Worm (Caenorhabditis elegans) whole organism, L1 larva: Measurements from ENCODE around the gene Y57G11B.5.

ENCODE experiments used
- C16A3.4 ChIP-seq: fragments of 150-350 bp; optimal IDR thresholded peaks from 2 replicates; lab custom pipeline; 2014; ENCODE audit warnings: missing biosample characterization, missing genetic modification characterization
- C34B4.2 ChIP-seq: sonication (generic microtip); optimal IDR thresholded peaks from 2 replicates; lab custom pipeline; 2017; ENCODE audit warnings: mild to moderate bottlenecking, missing genetic modification characterization, missing compliant biosample characterization
- aha-1 ChIP-seq: fragments of 150-350 bp; optimal IDR thresholded peaks from 2 replicates; lab custom pipeline; 2014; ENCODE audit warnings: missing biosample characterization, missing genetic modification characterization
- ceh-82 ChIP-seq, 3 experiments: fragments of 150-350 bp in 1 of 3; sonication (generic microtip) in 2 of 3; optimal IDR thresholded peaks; 2 replicates each; lab custom pipeline; 2014 to 2017; ENCODE audit warnings: missing biosample characterization in 3 of 3, missing genetic modification characterization in 3 of 3
- ceh-90 ChIP-seq: sonication (generic microtip); optimal IDR thresholded peaks from 2 replicates; lab custom pipeline; 2016; ENCODE audit warnings: missing genetic modification characterization, missing compliant biosample characterization
- ces-1 ChIP-seq: fragments of 150-350 bp; optimal IDR thresholded peaks from 2 replicates; lab custom pipeline; 2014; ENCODE audit warnings: missing biosample characterization, missing genetic modification reagents, missing genetic modification characterization
- efl-1 ChIP-seq, 4 experiments: fragments of 150-350 bp; optimal IDR thresholded peaks in 3 of 4; peaks in 1 of 4; 1 replicate in 1 of 4; 2 replicates in 3 of 4; lab custom pipeline; 2014; ENCODE audit warnings: missing biosample characterization in 2 of 4, missing genetic modification characterization in 2 of 4, missing genetic modification reagents in 2 of 4
- efl-3 ChIP-seq: fragments of 200-800 bp; sonication (Bioruptor generic); optimal IDR thresholded peaks from 2 replicates; lab custom pipeline; 2018; ENCODE audit warnings: mild to moderate bottlenecking, missing genetic modification characterization, missing compliant biosample characterization
- egl-13 ChIP-seq: sonication (generic microtip); optimal IDR thresholded peaks from 2 replicates; lab custom pipeline; 2016; ENCODE audit warnings: missing genotype, missing genetic modification reagents, missing genetic modification characterization, missing compliant biosample characterization
- elt-2 ChIP-seq: sonication (generic microtip); optimal IDR thresholded peaks from 2 replicates; lab custom pipeline; 2016; ENCODE audit warnings: missing genetic modification characterization, mild to moderate bottlenecking, inconsistent platforms, missing compliant biosample characterization, missing genetic modification reagents
- ets-5 ChIP-seq: fragments of 200-800 bp; sonication (Bioruptor generic); IDR thresholded peaks from 2 replicates; pipeline ENCODE4 v1.3.6; 2022; ENCODE audit warnings: missing genetic modification characterization, missing compliant biosample characterization
- fkh-10 ChIP-seq: sonication (generic microtip); optimal IDR thresholded peaks from 2 replicates; lab custom pipeline; 2017; ENCODE audit warnings: missing biosample characterization, missing genetic modification reagents, missing genetic modification characterization
- fkh-8 ChIP-seq: sonication (generic microtip); optimal IDR thresholded peaks from 2 replicates; lab custom pipeline; 2016; ENCODE audit warnings: mild to moderate bottlenecking, missing genetic modification characterization, missing compliant biosample characterization
- hlh-4 ChIP-seq: sonication (generic microtip); optimal IDR thresholded peaks from 2 replicates; lab custom pipeline; 2016; ENCODE audit warnings: mild to moderate bottlenecking, missing genetic modification characterization, missing compliant biosample characterization
- irx-1 ChIP-seq: sonication (generic microtip); optimal IDR thresholded peaks from 2 replicates; lab custom pipeline; 2016; ENCODE audit warnings: missing genetic modification characterization, missing compliant biosample characterization
- jun-1 ChIP-seq: fragments of 150-350 bp; optimal IDR thresholded peaks from 2 replicates; lab custom pipeline; 2014; ENCODE audit warnings: missing biosample characterization, missing genetic modification reagents, missing genetic modification characterization
- lin-15B ChIP-seq: fragments of 150-350 bp; sonication (generic microtip); optimal IDR thresholded peaks from 3 replicates; lab custom pipeline; 2014; ENCODE audit warnings: missing biosample characterization, missing genetic modification characterization
- lin-39 ChIP-seq: fragments of 150-350 bp; optimal IDR thresholded peaks from 2 replicates; lab custom pipeline; 2014; ENCODE audit warnings: missing biosample characterization, missing genetic modification reagents, missing genetic modification characterization
- lsy-2 ChIP-seq, 2 experiments: fragments of 150-350 bp; optimal IDR thresholded peaks; 2 replicates each; lab custom pipeline; 2014; ENCODE audit warnings: missing biosample characterization in 2 of 2, missing genetic modification characterization in 2 of 2
- mab-9 ChIP-seq: fragments of 200-800 bp; sonication (Bioruptor generic); IDR thresholded peaks from 2 replicates; pipeline ENCODE4 v1.3.6; 2022; ENCODE audit warnings: missing genetic modification reagents, missing genetic modification characterization, missing compliant biosample characterization
- mdl-1 ChIP-seq, 2 experiments: fragments of 150-350 bp; optimal IDR thresholded peaks; 2 replicates each; lab custom pipeline; 2014 to 2017; ENCODE audit warnings: missing biosample characterization in 2 of 2, missing genetic modification characterization in 2 of 2, inconsistent platforms in 1 of 2
- mef-2 ChIP-seq: fragments of 150-350 bp; optimal IDR thresholded peaks from 2 replicates; lab custom pipeline; 2014; ENCODE audit warnings: missing biosample characterization, missing genetic modification characterization
- mep-1 ChIP-seq: fragments of 150-350 bp; optimal IDR thresholded peaks from 2 replicates; lab custom pipeline; 2014; ENCODE audit warnings: missing biosample characterization, missing genetic modification characterization
- nhr-12 ChIP-seq: sonication (generic microtip); optimal IDR thresholded peaks from 2 replicates; lab custom pipeline; 2017; ENCODE audit warnings: missing biosample characterization, missing genetic modification characterization
- nhr-19 ChIP-seq: fragments of 200-800 bp; sonication (Bioruptor generic); conservative IDR thresholded peaks from 2 replicates; pipeline ENCODE4 v1.3.6; 2022; ENCODE audit warnings: missing genetic modification characterization, missing compliant biosample characterization
- nhr-20 ChIP-seq: sonication (generic microtip); optimal IDR thresholded peaks from 2 replicates; lab custom pipeline; 2016; ENCODE audit warnings: mild to moderate bottlenecking, missing genetic modification characterization, missing compliant biosample characterization
- nhr-237 ChIP-seq: fragments of 150-350 bp; optimal IDR thresholded peaks from 2 replicates; lab custom pipeline; 2014; ENCODE audit warnings: missing biosample characterization, missing genetic modification characterization
- nhr-71 ChIP-seq: sonication (generic microtip); optimal IDR thresholded peaks from 2 replicates; lab custom pipeline; 2016; ENCODE audit warnings: mild to moderate bottlenecking, missing genetic modification characterization, moderate library complexity, missing compliant biosample characterization
- nhr-76 ChIP-seq: sonication (generic microtip); optimal IDR thresholded peaks from 2 replicates; lab custom pipeline; 2017; ENCODE audit warnings: missing biosample characterization, missing genetic modification characterization
- nhr-84 ChIP-seq: sonication (generic microtip); optimal IDR thresholded peaks from 2 replicates; lab custom pipeline; 2017; ENCODE audit warnings: missing biosample characterization, missing genetic modification characterization
- nhr-85 ChIP-seq: sonication (generic microtip); peaks from one replicate; lab custom pipeline; 2016; ENCODE audit warnings: missing genetic modification characterization, inconsistent platforms, missing compliant biosample characterization
- pag-3 ChIP-seq: sonication (generic microtip); optimal IDR thresholded peaks from 2 replicates; lab custom pipeline; 2017; ENCODE audit warnings: missing genetic modification characterization, mild to moderate bottlenecking, missing compliant biosample characterization, antibody characterized with exemption, borderline replicate concordance; ENCODE audit not compliant: insufficient read depth
- rnt-1 ChIP-seq: sonication (generic microtip); optimal IDR thresholded peaks from 2 replicates; lab custom pipeline; 2016; ENCODE audit warnings: mild to moderate bottlenecking, missing genetic modification characterization, moderate library complexity, missing compliant biosample characterization
- snpc-4 ChIP-seq: fragments of 150-350 bp; optimal IDR thresholded peaks from 2 replicates; lab custom pipeline; 2014; ENCODE audit warnings: missing biosample characterization, missing genetic modification characterization
- sptf-1 ChIP-seq: fragments of 150-350 bp; optimal IDR thresholded peaks from 2 replicates; lab custom pipeline; 2014; ENCODE audit warnings: missing biosample characterization, missing genetic modification characterization
- swsn-7 ChIP-seq: sonication (generic microtip); optimal IDR thresholded peaks from 2 replicates; lab custom pipeline; 2016; ENCODE audit warnings: missing genetic modification characterization, missing compliant biosample characterization
- tlp-1 ChIP-seq: fragments of 150-350 bp; optimal IDR thresholded peaks from 2 replicates; lab custom pipeline; 2014; ENCODE audit warnings: missing biosample characterization, missing genetic modification characterization
- unc-130 ChIP-seq: fragments of 150-350 bp; optimal IDR thresholded peaks from 2 replicates; lab custom pipeline; 2017; ENCODE audit warnings: missing biosample characterization, missing genetic modification characterization, inconsistent platforms
- ztf-11 ChIP-seq, 2 experiments: sonication (generic microtip); optimal IDR thresholded peaks; 2 replicates each; lab custom pipeline; 2016 to 2017; ENCODE audit warnings: missing genetic modification characterization in 2 of 2, missing biosample characterization in 1 of 2, missing compliant biosample characterization in 1 of 2

Gene Y57G11B.5

DNA sequence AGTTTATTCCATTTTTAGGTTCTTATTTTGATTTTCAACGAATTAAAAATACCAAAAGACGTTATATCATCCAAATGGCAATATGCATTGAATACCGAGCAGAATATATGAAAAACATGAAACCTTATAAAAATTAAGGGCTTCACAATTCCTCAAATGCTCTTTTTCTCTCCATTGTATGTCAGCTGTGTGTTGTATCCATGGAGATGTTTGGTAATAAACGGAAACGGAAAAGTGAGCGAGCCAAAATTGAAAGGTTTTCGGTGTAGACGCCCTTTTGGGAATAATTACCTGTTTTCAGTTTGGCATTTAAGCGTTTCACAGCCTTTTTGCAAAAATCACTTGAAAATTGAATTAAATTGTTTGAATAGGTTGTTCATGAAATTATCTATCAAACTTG, 17.0 kb upstream of the Y57G11B.5 start:
- TF ChIP-seq fkh-8 (tag; lab: Kevin White, UChicago) (peak; percentile 69), nhr-237 (tag; lab: Kevin White, UChicago) (no peak), aha-1 (no peak), ceh-82 (tag; optimal IDR thresholded peaks at IDR 0.05; lab: Kevin White, UChicago) (no peak), jun-1 (no peak)
- TF ChIP-seq, all 84 proteins: peak for 1

DNA sequence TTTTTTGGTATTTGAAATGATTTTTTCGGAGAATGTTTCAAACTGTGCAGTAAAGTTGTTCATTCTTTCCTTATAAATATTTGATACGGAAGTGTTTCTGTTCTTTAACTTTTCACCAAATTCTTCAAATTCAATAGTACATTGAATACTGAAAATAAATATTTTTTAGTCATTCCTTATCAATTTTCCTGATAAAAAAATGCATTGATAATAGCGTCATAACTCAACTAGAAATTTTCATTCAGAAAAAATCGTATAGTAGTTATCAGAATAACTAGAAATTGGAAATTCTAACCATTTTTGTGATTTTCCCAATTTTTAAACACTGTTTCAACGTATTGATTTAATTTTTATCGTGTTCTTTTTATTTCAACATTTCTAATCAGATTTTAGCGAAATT, 15.4 kb upstream of the Y57G11B.5 start:
- TF ChIP-seq swsn-7 (tag; lab: Kevin White, UChicago): no peak
- TF ChIP-seq tlp-1 (tag; lab: Kevin White, UChicago): no peak
- TF ChIP-seq efl-1 (optimal IDR thresholded peaks at IDR 0.05; lab: Kevin White, UChicago): no peak
- peak in 1 of 2 experiments; percentile 31 for TF ChIP-seq efl-1 (GFP tag; optimal IDR thresholded peaks at IDR 0.05 in 1 of 2; lab: Kevin White, UChicago)
- no peak for TF ChIP-seq lsy-2 (tag; optimal IDR thresholded peaks at IDR 0.05; lab: Kevin White, UChicago)
- TF ChIP-seq nhr-12 (tag; lab: Kevin White, UChicago): no peak
- no peak for TF ChIP-seq lin-15B (tag; lab: Kevin White, UChicago)
- TF ChIP-seq elt-2 (tag; lab: Kevin White, UChicago): peak; percentile 15
- no peak for TF ChIP-seq ces-1 (GFP tag; lab: Kevin White, UChicago)
- no peak for TF ChIP-seq nhr-20
- TF ChIP-seq nhr-76 (tag; lab: Kevin White, UChicago): no peak
- TF ChIP-seq ets-5 (GFP tag; lab: Robert Waterston, UW): no peak
- TF ChIP-seq C16A3.4 (tag; lab: Kevin White, UChicago): no peak
- no peak for TF ChIP-seq pag-3

DNA sequence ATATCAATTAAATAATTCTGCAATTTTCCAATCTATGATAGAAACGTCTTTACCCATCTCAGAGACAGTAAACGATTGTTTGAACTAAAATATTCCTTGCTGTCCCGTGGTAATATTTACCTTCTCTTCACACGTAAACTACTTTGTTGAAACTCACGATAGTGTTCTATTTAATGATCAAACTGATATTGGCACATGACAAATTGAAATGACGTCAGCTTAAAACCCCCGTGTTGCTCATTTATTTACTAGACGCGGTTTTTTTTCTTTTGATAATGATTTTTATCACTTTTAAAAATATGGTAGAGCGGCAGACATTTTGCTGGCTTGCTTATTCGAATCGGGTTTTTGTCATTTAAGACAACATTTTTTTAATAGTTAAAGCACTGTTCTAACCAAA, 12.9 kb upstream of the Y57G11B.5 start:
- peak; percentile 16 for TF ChIP-seq nhr-85 (tag; lab: Kevin White, UChicago)
- no peak for TF ChIP-seq fkh-10
- TF ChIP-seq nhr-84 (tag; lab: Kevin White, UChicago): no peak
- peak; percentile 81 for TF ChIP-seq elt-2 (tag; lab: Kevin White, UChicago)
- no peak for TF ChIP-seq ets-5 (GFP tag; lab: Robert Waterston, UW)
- no peak for TF ChIP-seq aha-1

ce11 chrIV:14562649-14563268, 11.9 kb upstream of the Y57G11B.5 start:
- TF ChIP-seq elt-2 (tag; lab: Kevin White, UChicago) (peak; percentile 32), mep-1 (tag; lab: Kevin White, UChicago) (no peak), C34B4.2 (no peak), egl-13 (tag; lab: Kevin White, UChicago) (no peak), nhr-85 (tag; lab: Kevin White, UChicago) (peak; percentile 20), C16A3.4 (tag; lab: Kevin White, UChicago) (no peak), snpc-4 (tag; lab: Kevin White, UChicago) (peak; percentile 43), sptf-1 (tag; lab: Kevin White, UChicago) (no peak), mab-9 (GFP tag; lab: Robert Waterston, UW) (no peak)

DNA sequence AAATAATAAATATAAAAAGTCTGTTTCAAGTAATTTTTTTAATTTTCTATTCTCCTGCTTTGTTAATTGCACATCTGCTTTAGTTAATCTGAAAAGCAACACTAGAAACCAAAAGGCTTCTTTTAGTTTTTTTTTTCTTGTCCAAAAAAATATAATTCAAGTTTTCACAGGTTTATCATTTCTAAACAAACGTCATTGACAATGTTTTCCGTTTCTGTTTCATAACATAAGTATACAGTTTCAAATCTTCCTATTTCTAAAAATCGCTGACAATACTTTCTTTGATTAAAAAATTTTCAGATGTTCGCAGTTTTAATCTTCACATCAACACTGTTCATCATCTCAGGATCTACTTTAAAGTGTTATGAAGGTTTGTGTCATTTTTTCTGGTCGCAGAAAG, 9.6 kb upstream of the Y57G11B.5 start, which contains the start of gene Y57G11B.2:
Gene Y57G11B.2, plus strand, starts transcription at position 301 of the 400 bp plus-strand sequence.
- no peak for TF ChIP-seq pag-3
- TF ChIP-seq nhr-85 (tag; lab: Kevin White, UChicago): peak; percentile 9

DNA sequence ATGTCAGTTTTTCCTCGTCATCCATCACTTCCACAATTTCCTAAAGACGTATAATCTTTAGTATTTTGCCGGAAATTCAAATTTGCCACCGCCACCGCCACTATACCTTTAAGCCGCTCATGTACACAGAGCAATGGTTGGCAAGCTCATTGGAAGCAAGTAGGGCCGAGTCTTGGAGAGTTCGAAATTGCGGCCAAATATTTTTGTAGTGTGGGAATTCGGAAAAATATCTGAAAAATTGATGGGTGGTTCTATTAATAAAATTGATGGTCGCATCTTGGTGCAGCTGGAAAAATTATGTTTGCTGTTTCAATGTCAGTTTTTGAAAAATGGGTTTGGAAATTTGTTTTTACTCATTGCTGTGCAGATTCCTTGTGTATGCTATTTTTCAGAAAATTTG, 3.0 kb upstream of the Y57G11B.5 start:
- no peak for TF ChIP-seq egl-13 (tag; lab: Kevin White, UChicago)
- TF ChIP-seq ceh-90 (tag; lab: Kevin White, UChicago): no peak

- no peak for TF ChIP-seq sptf-1 (tag; lab: Kevin White, UChicago)
- TF ChIP-seq mdl-1 (tag; optimal IDR thresholded peaks at IDR 0.05; lab: Kevin White, UChicago): no peak
- TF ChIP-seq nhr-71 (tag; lab: Kevin White, UChicago): no peak
- no peak for TF ChIP-seq nhr-19 (GFP tag; lab: Robert Waterston, UW)
- no peak for TF ChIP-seq mef-2 (tag; lab: Kevin White, UChicago)
- TF ChIP-seq rnt-1 (tag; lab: Kevin White, UChicago): no peak
- TF ChIP-seq unc-130 (tag; lab: Kevin White, UChicago): no peak
- TF ChIP-seq ztf-11 (tag; optimal IDR thresholded peaks at IDR 0.05; lab: Kevin White, UChicago): no peak
- no peak for TF ChIP-seq nhr-84 (tag; lab: Kevin White, UChicago)
- no peak for TF ChIP-seq nhr-20
- no peak for TF ChIP-seq irx-1 (tag; lab: Kevin White, UChicago)
- TF ChIP-seq lin-39 (tag; lab: Kevin White, UChicago): no peak
- no peak for TF ChIP-seq efl-3 (GFP tag; lab: Kevin White, UChicago)
- TF ChIP-seq hlh-4 (tag; lab: Kevin White, UChicago): no peak
- no peak for TF ChIP-seq ets-5 (GFP tag; lab: Robert Waterston, UW)
Measured at ce11 chrIV:14572607-14573006, 2.0 kb upstream of the Y57G11B.5 start, which contains the start of gene glb-34. Gene glb-34 (minus strand): TSS chrIV:14572707.
